Fruit fly (Drosophila melanogaster): Measurements from ENCODE around the gene dao.
A peak's percentile ranks its signal among the peaks of the same experiment; 100 is the strongest.

dm6 chr2L:15271757-15272589, 23.3 kb downstream of the dao start, which contains the start of gene Cul3:
- no peak for TF ChIP-seq Hr96 (GFP tag; optimal IDR thresholded peaks at IDR 0.05)
- TF ChIP-seq Mnt (GFP tag; optimal IDR thresholded peaks at IDR 0.05) = no peak
- no peak for TF ChIP-seq CG1620 (GFP tag; optimal IDR thresholded peaks at IDR 0.05)
- TF ChIP-seq toe (GFP tag; optimal IDR thresholded peaks at IDR 0.05) = no peak
- no peak for TF ChIP-seq CG5204 (GFP tag; optimal IDR thresholded peaks at IDR 0.05)
- TF ChIP-seq CG14711 (tag; optimal IDR thresholded peaks at IDR 0.05) = peak; percentile 37
- peak; percentile 30 for TF ChIP-seq CG11617 (GFP tag; optimal IDR thresholded peaks at IDR 0.05)
- TF ChIP-seq Clk (GFP tag; optimal IDR thresholded peaks at IDR 0.05) = no peak
- no peak for TF ChIP-seq CG33017 (tag; optimal IDR thresholded peaks at IDR 0.05)
- TF ChIP-seq bab1 (GFP tag; optimal IDR thresholded peaks at IDR 0.05) = no peak
- TF ChIP-seq pad (GFP tag; optimal IDR thresholded peaks at IDR 0.05) = no peak
- no peak for TF ChIP-seq CG7045 (GFP tag; optimal IDR thresholded peaks at IDR 0.05)

All from whole organism, adult.